Worm (Caenorhabditis elegans) whole organism, L3 larva: ENCODE data around the gene mtre-1.

Experiments used
- ZK546.5 ChIP-seq: sonication (generic microtip); optimal IDR thresholded peaks from 2 replicates; lab custom pipeline; 2017; ENCODE audit warnings: missing biosample characterization, missing genetic modification characterization
- aly-2 ChIP-seq: fragments of 150-350 bp; optimal IDR thresholded peaks from 2 replicates; lab custom pipeline; 2014; ENCODE audit warnings: missing biosample characterization, missing genetic modification characterization
- ama-1 ChIP-seq: fragments of 150-350 bp; optimal IDR thresholded peaks from 2 replicates; lab custom pipeline; 2018
- ceh-16 ChIP-seq: sonication (generic microtip); optimal IDR thresholded peaks from 2 replicates; lab custom pipeline; 2017; ENCODE audit warnings: missing biosample characterization, missing genetic modification characterization
- ceh-28 ChIP-seq: fragments of 150-350 bp; optimal IDR thresholded peaks from 2 replicates; lab custom pipeline; 2014; ENCODE audit warnings: missing biosample characterization, missing genetic modification reagents, missing genetic modification characterization
- ceh-82 ChIP-seq: fragments of 150-350 bp; optimal IDR thresholded peaks from 2 replicates; lab custom pipeline; 2014; ENCODE audit warnings: missing biosample characterization, missing genetic modification characterization
- ceh-9 ChIP-seq: sonication (generic microtip); optimal IDR thresholded peaks from 2 replicates; lab custom pipeline; 2018; ENCODE audit warnings: missing biosample characterization, missing genetic modification characterization
- daf-12 ChIP-seq: fragments of 150-350 bp; optimal IDR thresholded peaks from 2 replicates; lab custom pipeline; 2014; ENCODE audit warnings: missing biosample characterization, missing genetic modification reagents, missing genetic modification characterization
- egl-27 ChIP-seq: sonication (generic microtip); optimal IDR thresholded peaks from 4 replicates; lab custom pipeline; 2017; ENCODE audit warnings: missing biosample characterization, missing genetic modification reagents, missing genetic modification characterization
- egl-5 ChIP-seq: fragments of 150-350 bp; optimal IDR thresholded peaks from 2 replicates; lab custom pipeline; 2017; ENCODE audit warnings: missing biosample characterization, missing genetic modification reagents, missing genetic modification characterization, inconsistent platforms
- elt-1 ChIP-seq: fragments of 150-350 bp; optimal IDR thresholded peaks from 2 replicates; lab custom pipeline; 2014; ENCODE audit warnings: missing biosample characterization, missing genetic modification characterization
- elt-2 ChIP-seq: sonication (generic microtip); optimal IDR thresholded peaks from 2 replicates; lab custom pipeline; 2016; ENCODE audit warnings: missing genetic modification reagents, mild to moderate bottlenecking, missing genetic modification characterization, missing compliant biosample characterization
- elt-3 ChIP-seq, 3 experiments: fragments of 150-350 bp in 1 of 3; sonication (generic microtip) in 2 of 3; optimal IDR thresholded peaks; 2 replicates in 2 of 3; 4 replicates in 1 of 3; lab custom pipeline; 2014 to 2017; ENCODE audit warnings: missing biosample characterization in 3 of 3, missing genetic modification characterization in 3 of 3
- eor-1 ChIP-seq, 2 experiments: fragments of 150-350 bp; optimal IDR thresholded peaks; 2 replicates each; lab custom pipeline; 2014 to 2018; ENCODE audit warnings: missing biosample characterization in 2 of 2, missing genetic modification characterization in 2 of 2
- fkh-10 ChIP-seq: sonication (generic microtip); optimal IDR thresholded peaks from 2 replicates; lab custom pipeline; 2017; ENCODE audit warnings: missing biosample characterization, missing genetic modification reagents, missing genetic modification characterization
- fkh-2 ChIP-seq: fragments of 150-350 bp; optimal IDR thresholded peaks from 2 replicates; lab custom pipeline; 2014; ENCODE audit warnings: missing biosample characterization, missing genetic modification reagents, missing genetic modification characterization
- fos-1 ChIP-seq: fragments of 150-350 bp; optimal IDR thresholded peaks from 2 replicates; lab custom pipeline; 2014; ENCODE audit warnings: missing biosample characterization, missing genetic modification characterization
- jun-1 ChIP-seq: fragments of 150-350 bp; optimal IDR thresholded peaks from 2 replicates; lab custom pipeline; 2014; ENCODE audit warnings: missing biosample characterization, missing genetic modification reagents, missing genetic modification characterization
- lin-15B ChIP-seq: fragments of 150-350 bp; optimal IDR thresholded peaks from 2 replicates; lab custom pipeline; 2014; ENCODE audit warnings: missing biosample characterization, missing genetic modification characterization
- lin-39 ChIP-seq: fragments of 150-350 bp; optimal IDR thresholded peaks from 2 replicates; lab custom pipeline; 2018; ENCODE audit warnings: missing biosample characterization, missing genetic modification reagents, missing genetic modification characterization
- lsy-12 ChIP-seq: sonication (generic microtip); optimal IDR thresholded peaks from 2 replicates; lab custom pipeline; 2016; ENCODE audit warnings: mild to moderate bottlenecking, missing genetic modification characterization, missing compliant biosample characterization
- mml-1 ChIP-seq: fragments of 150-350 bp; sonication (generic microtip); optimal IDR thresholded peaks from 3 replicates; lab custom pipeline; 2014; ENCODE audit warnings: missing biosample characterization, missing genetic modification characterization
- nfya-1 ChIP-seq: sonication (generic microtip); optimal IDR thresholded peaks from 2 replicates; lab custom pipeline; 2017; ENCODE audit warnings: missing genetic modification characterization, mild to moderate bottlenecking, missing compliant biosample characterization, antibody characterized with exemption, moderate library complexity; ENCODE audit not compliant: insufficient read depth
- nhr-11 ChIP-seq: fragments of 150-350 bp; optimal IDR thresholded peaks from 2 replicates; lab custom pipeline; 2014; ENCODE audit warnings: missing biosample characterization, missing genetic modification characterization
- nhr-12 ChIP-seq: fragments of 150-350 bp; optimal IDR thresholded peaks from 2 replicates; lab custom pipeline; 2014; ENCODE audit warnings: missing biosample characterization, missing genetic modification characterization
- nhr-23 ChIP-seq: fragments of 150-350 bp; optimal IDR thresholded peaks from 2 replicates; lab custom pipeline; 2014; ENCODE audit warnings: missing biosample characterization, missing genetic modification reagents, missing genetic modification characterization
- nhr-237 ChIP-seq: fragments of 150-350 bp; optimal IDR thresholded peaks from 2 replicates; lab custom pipeline; 2014; ENCODE audit warnings: missing biosample characterization, missing genetic modification characterization
- nhr-25 ChIP-seq: sonication (generic microtip); optimal IDR thresholded peaks from 2 replicates; lab custom pipeline; 2017; ENCODE audit warnings: missing biosample characterization, missing genetic modification characterization
- nhr-28 ChIP-seq: fragments of 150-350 bp; optimal IDR thresholded peaks from 2 replicates; lab custom pipeline; 2014; ENCODE audit warnings: missing biosample characterization, missing genetic modification characterization
- nhr-43 ChIP-seq: sonication (generic microtip); optimal IDR thresholded peaks from 2 replicates; lab custom pipeline; 2016; ENCODE audit warnings: mild to moderate bottlenecking, missing genetic modification characterization, missing compliant biosample characterization; ENCODE audit not compliant: poor library complexity, severe bottlenecking
- pha-4 ChIP-seq: fragments of 150-350 bp; optimal IDR thresholded peaks from 2 replicates; lab custom pipeline; 2014; ENCODE audit warnings: missing biosample characterization, missing genetic modification reagents, missing genetic modification characterization
- pqm-1 ChIP-seq: fragments of 150-350 bp; optimal IDR thresholded peaks from 2 replicates; lab custom pipeline; 2017; ENCODE audit warnings: missing biosample characterization, missing genetic modification characterization, inconsistent platforms
- sea-2 ChIP-seq: fragments of 150-350 bp; sonication (generic microtip); optimal IDR thresholded peaks from 4 replicates; lab custom pipeline; 2014; ENCODE audit warnings: missing biosample characterization, missing genetic modification reagents, missing genetic modification characterization
- skn-1 ChIP-seq: fragments of 150-350 bp; optimal IDR thresholded peaks from 2 replicates; lab custom pipeline; 2014; ENCODE audit warnings: missing biosample characterization, missing genetic modification characterization
- snpc-4 ChIP-seq: fragments of 150-350 bp; optimal IDR thresholded peaks from 2 replicates; lab custom pipeline; 2014; ENCODE audit warnings: missing biosample characterization, missing genetic modification characterization
- unc-39 ChIP-seq: sonication (generic microtip); optimal IDR thresholded peaks from 4 replicates; lab custom pipeline; 2017; ENCODE audit warnings: missing biosample characterization, missing genetic modification characterization
- unc-62 ChIP-seq: fragments of 150-350 bp; sonication (generic microtip); optimal IDR thresholded peaks from 4 replicates; lab custom pipeline; 2014; ENCODE audit warnings: missing biosample characterization, missing genetic modification reagents, missing genetic modification characterization
- ztf-11 ChIP-seq: fragments of 150-350 bp; optimal IDR thresholded peaks from 2 replicates; lab custom pipeline; 2014; ENCODE audit warnings: missing biosample characterization, missing genetic modification characterization
- ztf-4 ChIP-seq: fragments of 150-350 bp; optimal IDR thresholded peaks from 2 replicates; lab custom pipeline; 2014; ENCODE audit warnings: missing biosample characterization, missing genetic modification characterization

Gene mtre-1

DNA sequence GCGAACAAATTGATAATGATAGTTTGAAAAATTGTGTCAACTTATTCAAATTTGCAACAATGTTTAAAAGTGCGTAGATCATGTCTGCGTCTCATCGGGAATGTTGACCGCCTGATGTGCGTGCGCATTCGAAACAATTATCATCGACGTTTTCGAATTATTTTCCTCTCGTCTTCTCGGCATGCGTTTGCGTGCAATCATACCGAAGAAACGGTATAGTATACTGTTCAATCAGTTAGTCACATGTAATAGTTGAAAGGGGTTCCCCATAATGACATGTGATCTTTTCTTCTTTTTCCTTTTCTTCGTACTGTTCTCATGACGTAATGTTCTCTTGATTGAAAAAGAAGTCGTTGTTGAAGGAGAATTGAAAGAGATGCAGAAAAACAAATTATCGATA, 33.6 kb downstream of the mtre-1 start (continued):
- TF ChIP-seq ceh-16 (tag; lab: Kevin White, UChicago), result no peak
- TF ChIP-seq unc-39 (tag; lab: Kevin White, UChicago), result no peak
- no peak for TF ChIP-seq elt-1 (tag; lab: Kevin White, UChicago)
- TF ChIP-seq nhr-11, result no peak
- TF ChIP-seq egl-5 (tag; lab: Kevin White, UChicago), result no peak
- peak; percentile 57 for TF ChIP-seq ama-1 (lab: Kevin White, UChicago)
- peak; percentile 89 for TF ChIP-seq elt-2 (tag; lab: Kevin White, UChicago)
- no peak for TF ChIP-seq ztf-11
- TF ChIP-seq unc-62 (GFP tag; lab: Kevin White, UChicago), result no peak
- TF ChIP-seq ZK546.5 (tag; lab: Kevin White, UChicago), result no peak

DNA sequence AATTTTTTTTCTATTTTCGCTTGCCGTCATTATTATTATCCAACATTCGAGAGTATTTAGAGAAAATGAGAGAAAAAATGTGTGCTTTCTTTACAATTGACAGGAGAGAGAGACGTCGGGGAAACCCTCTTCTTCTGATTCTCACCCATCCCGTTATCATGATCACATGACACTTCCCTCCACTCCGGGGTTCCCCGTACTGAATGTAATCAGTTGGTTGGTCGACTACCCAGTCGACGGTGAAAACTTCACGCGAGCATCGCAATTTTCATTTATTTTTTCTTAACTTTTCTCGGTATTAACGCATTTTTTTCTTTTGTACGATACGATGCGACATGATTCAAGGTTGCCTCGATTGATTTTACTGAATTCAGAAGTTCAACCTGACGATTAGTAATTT, 34.2 kb downstream of the mtre-1 start:
- TF ChIP-seq egl-27 (tag; lab: Kevin White, UChicago) (no peak), elt-3 (tag; optimal IDR thresholded peaks at IDR 0.05; lab: Kevin White, UChicago) (peak in 1 of 3 experiments; percentile 5), nhr-28 (tag; lab: Kevin White, UChicago) (no peak), skn-1 (tag; lab: Kevin White, UChicago) (no peak), nhr-43 (tag; lab: Kevin White, UChicago) (peak; percentile 47), ama-1 (lab: Kevin White, UChicago) (peak; percentile 81), snpc-4 (tag; lab: Kevin White, UChicago) (no peak), nhr-12 (tag; lab: Kevin White, UChicago) (no peak), mml-1 (tag; lab: Kevin White, UChicago) (no peak), ZK546.5 (tag; lab: Kevin White, UChicago) (no peak), elt-1 (tag; lab: Kevin White, UChicago) (no peak), daf-12 (tag; lab: Kevin White, UChicago) (no peak), ceh-9 (tag; lab: Kevin White, UChicago) (no peak), ceh-82 (no peak), sea-2 (no peak), nhr-237 (no peak), nhr-25 (tag; lab: Kevin White, UChicago) (no peak), ztf-4 (no peak), aly-2 (tag; lab: Kevin White, UChicago) (no peak), fkh-10 (GFP tag; lab: Kevin White, UChicago) (no peak), elt-2 (tag; lab: Kevin White, UChicago) (peak; percentile 68), nhr-23 (peak; percentile 1), fos-1 (tag; lab: Kevin White, UChicago) (no peak), nfya-1 (tag; lab: Kevin White, UChicago) (peak; percentile 57), lin-39 (no peak), fkh-2 (no peak), pqm-1 (peak; percentile 70), lin-15B (tag; lab: Kevin White, UChicago) (no peak), ceh-28 (peak; percentile 4), pha-4 (tag; lab: Kevin White, UChicago) (peak; percentile 23), eor-1 (tag; optimal IDR thresholded peaks at IDR 0.05; lab: Kevin White, UChicago) (no peak), ztf-11 (no peak), jun-1 (peak; percentile 26)

DNA sequence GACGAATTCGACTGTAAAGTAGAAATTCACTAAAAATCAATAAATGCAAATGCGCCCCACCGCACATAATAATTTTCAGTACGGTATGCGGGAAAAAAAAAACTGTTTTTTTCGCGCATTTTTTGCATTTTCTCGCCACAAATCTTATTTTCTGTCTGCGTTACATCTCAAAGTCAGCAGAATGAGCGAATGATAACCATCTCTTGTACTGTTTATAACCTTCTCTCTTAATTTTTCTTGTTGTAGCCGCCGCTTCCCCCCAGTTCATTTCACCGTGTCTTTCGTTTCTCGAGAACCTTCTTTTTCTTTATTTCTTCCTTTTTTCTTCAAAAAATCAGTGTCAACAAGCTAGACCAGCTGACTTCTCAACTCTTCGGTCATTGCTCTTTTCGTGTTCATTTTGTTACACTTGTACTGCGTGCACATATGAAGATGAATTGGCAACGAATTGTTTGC, 34.9 kb downstream of the mtre-1 start:
- TF ChIP-seq pqm-1, result no peak
- peak; percentile 37 for TF ChIP-seq elt-1 (tag; lab: Kevin White, UChicago)
- TF ChIP-seq nhr-43 (tag; lab: Kevin White, UChicago), result peak; percentile 59
- TF ChIP-seq fos-1 (tag; lab: Kevin White, UChicago), result no peak
- TF ChIP-seq ama-1 (lab: Kevin White, UChicago), result peak; percentile 72
- peak; percentile 30 for TF ChIP-seq lsy-12 (tag; lab: Kevin White, UChicago)
- peak; percentile 15 for TF ChIP-seq nhr-25 (tag; lab: Kevin White, UChicago)
- peak; percentile 94 for TF ChIP-seq pha-4 (tag; lab: Kevin White, UChicago)
